Fruit fly (Drosophila melanogaster) whole organism, wandering third instar larva: ENCODE results near the gene Elp1.

Experiments
- Dfd ChIP-seq: fragments of >200 bp; optimal IDR thresholded peaks from 2 replicates; lab custom pipeline; 2017; ENCODE audit warnings: missing biosample characterization, missing genetic modification characterization
- N ChIP-seq: fragments of >200 bp; optimal IDR thresholded peaks from 2 replicates; lab custom pipeline; 2018; ENCODE audit warnings: missing biosample characterization, missing external identifiers, missing genetic modification characterization
- Rel ChIP-seq, 2 experiments: fragments of 200-800 bp; sonication (Bioruptor generic) in 1 of 2; optimal IDR thresholded peaks; 2 replicates in 1 of 2; 3 replicates in 1 of 2; lab custom pipeline; 2016 to 2019; ENCODE audit warnings: mild to moderate bottlenecking in 2 of 2, missing biosample characterization in 2 of 2, missing genetic modification characterization in 2 of 2, moderate library complexity in 1 of 2
- br ChIP-seq: fragments of 200-800 bp; sonication (Bioruptor generic); optimal IDR thresholded peaks from 2 replicates; lab custom pipeline; 2016; ENCODE audit warnings: missing biosample characterization, missing genetic modification characterization
- fru ChIP-seq: fragments of 200-800 bp; sonication (Bioruptor generic); optimal IDR thresholded peaks from 3 replicates; lab custom pipeline; 2016; ENCODE audit warnings: missing biosample characterization, mild to moderate bottlenecking, missing genetic modification characterization
- jim ChIP-seq: fragments of 175-275, 200-325 bp; sonication (Bioruptor generic); optimal IDR thresholded peaks from 2 replicates; lab custom pipeline; 2016; ENCODE audit warnings: missing biosample characterization, mild to moderate bottlenecking, missing genetic modification characterization
- lola ChIP-seq: fragments of >200 bp; optimal IDR thresholded peaks from 2 replicates; lab custom pipeline; 2017; ENCODE audit warnings: missing biosample characterization, missing genetic modification characterization
- pan ChIP-seq: fragments of >200 bp; optimal IDR thresholded peaks from 2 replicates; lab custom pipeline; 2017
- tai ChIP-seq: sonication (Bioruptor generic); optimal IDR thresholded peaks from 2 replicates; lab custom pipeline; 2016; ENCODE audit warnings: missing biosample characterization, missing genetic modification characterization
- usp ChIP-seq: fragments of >200 bp; optimal IDR thresholded peaks from 2 replicates; lab custom pipeline; 2017; ENCODE audit warnings: missing biosample characterization, missing genetic modification characterization

DNA sequence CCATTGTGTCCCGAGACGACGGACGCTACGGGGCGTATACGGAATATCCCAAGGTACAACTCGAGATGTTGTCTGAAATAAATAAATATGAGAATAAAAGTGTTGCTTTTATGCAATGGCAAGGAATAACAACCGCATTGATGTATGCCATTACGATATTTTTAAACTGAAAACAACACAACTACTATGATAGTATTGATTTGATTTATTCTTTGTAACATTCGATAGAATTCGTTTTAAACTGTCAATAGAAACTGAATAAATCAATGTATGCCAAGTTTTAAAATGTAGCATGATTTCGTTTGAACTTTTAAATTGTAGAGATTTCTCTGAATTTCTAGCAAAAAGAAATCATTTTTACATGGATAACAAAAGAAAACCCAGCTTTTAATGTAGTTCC is 45.4 kb downstream of the Elp1 start, which contains the start of gene CG14717:
- TF ChIP-seq lola (GFP tag; lab: Kevin White, UChicago) (no peak), N (GFP tag; lab: Kevin White, UChicago) (no peak), br (no peak), tai (no peak), jim (GFP tag; lab: Kevin White, UChicago) (no peak), usp (GFP tag; lab: Kevin White, UChicago) (no peak), pan (lab: Kevin White, UChicago) (no peak), Dfd (GFP tag; lab: Kevin White, UChicago) (no peak), Rel (GFP tag; optimal IDR thresholded peaks at IDR 0.05; lab: Kevin White, UChicago) (no peak), Rel (tag; optimal IDR thresholded peaks at IDR 0.05; lab: Kevin White, UChicago) (no peak), fru (GFP tag; lab: Kevin White, UChicago) (no peak)
